Worm (Caenorhabditis elegans): ENCODE measurements around the gene rer-1.

The rer-1 gene

ce11 chrII:8820126-8820972, 9.2 kb downstream of the rer-1 start:
- TF ChIP-seq tbx-37 (GFP tag; conservative IDR thresholded peaks at IDR 0.05) (no peak), ets-7 (tag; optimal IDR thresholded peaks at IDR 0.05) (no peak), tbx-11 (GFP tag; IDR thresholded peaks at IDR 0.05) (no peak), B0310.2 (tag; optimal IDR thresholded peaks at IDR 0.05) (no peak), sea-1 (GFP tag; conservative IDR thresholded peaks at IDR 0.05) (no peak), ceh-36 (tag; optimal IDR thresholded peaks at IDR 0.05) (no peak), ceh-13 (GFP tag; optimal IDR thresholded peaks at IDR 0.05) (no peak)

DNA sequence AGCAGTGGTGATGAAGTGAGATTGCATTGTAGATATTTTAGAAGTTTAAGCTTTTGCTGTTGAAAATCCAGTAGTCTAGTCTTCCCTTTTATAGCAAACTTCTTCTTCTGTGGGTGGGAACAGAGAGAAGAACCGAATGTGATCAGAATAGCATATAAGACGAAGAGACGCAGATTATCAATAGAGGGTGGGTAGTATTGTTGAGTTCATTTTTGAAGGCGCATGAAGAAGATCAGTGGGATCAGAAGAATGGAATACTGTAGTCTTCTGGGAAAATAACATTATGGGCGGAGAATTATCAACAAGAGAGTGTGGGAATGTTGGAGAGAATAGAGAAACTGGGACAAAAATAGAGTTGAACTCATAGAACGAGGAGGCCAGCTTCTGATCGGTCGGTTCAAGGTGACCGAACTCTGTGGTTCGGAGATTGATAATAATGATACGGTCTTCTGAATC, 10.0 kb downstream of the rer-1 start, which contains the start of gene F46C5.1:
F46C5.1 (minus strand) TSS at position 51 of the 456 bp plus-strand sequence.
- TF ChIP-seq ets-7 (tag; optimal IDR thresholded peaks at IDR 0.05): no peak
- TF ChIP-seq B0310.2 (tag; optimal IDR thresholded peaks at IDR 0.05): no peak
- no peak for TF ChIP-seq ceh-36 (tag; optimal IDR thresholded peaks at IDR 0.05)
- TF ChIP-seq tbx-37 (GFP tag; conservative IDR thresholded peaks at IDR 0.05): no peak
- TF ChIP-seq hnd-1 (tag; optimal IDR thresholded peaks at IDR 0.05): no peak
- no peak for TF ChIP-seq scrt-1 (GFP tag; IDR thresholded peaks at IDR 0.05)
- no peak for TF ChIP-seq hmbx-1 (tag; optimal IDR thresholded peaks at IDR 0.05)
- TF ChIP-seq aly-1 (tag; optimal IDR thresholded peaks at IDR 0.05): no peak
- TF ChIP-seq sea-1 (GFP tag; conservative IDR thresholded peaks at IDR 0.05): no peak

DNA sequence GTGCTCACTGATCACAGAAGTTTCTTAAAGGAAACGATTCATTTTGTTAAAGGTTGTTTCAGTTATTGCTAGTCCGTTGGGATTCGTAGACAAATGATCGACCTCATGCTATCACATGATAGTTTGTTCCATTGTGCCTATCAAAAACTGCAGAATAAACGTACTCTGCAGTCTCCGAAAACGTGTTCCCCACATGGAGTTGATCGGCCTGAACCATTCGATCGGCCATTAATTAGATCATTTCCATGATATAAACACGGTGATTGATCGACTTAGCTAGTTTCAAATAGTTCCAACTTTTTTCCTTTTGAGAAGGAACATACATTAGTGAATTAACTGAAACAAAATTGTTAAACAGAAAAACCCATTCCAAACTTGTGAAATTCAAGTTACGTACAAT, 11.5 kb downstream of the rer-1 start:
- TF ChIP-seq flt-1 (GFP tag; IDR thresholded peaks at IDR 0.05) (no peak), ceh-36 (tag; optimal IDR thresholded peaks at IDR 0.05) (no peak), B0310.2 (tag; optimal IDR thresholded peaks at IDR 0.05) (no peak), F13C5.2 (tag; optimal IDR thresholded peaks at IDR 0.05) (no peak), tra-4 (tag; optimal IDR thresholded peaks at IDR 0.05) (no peak)

DNA sequence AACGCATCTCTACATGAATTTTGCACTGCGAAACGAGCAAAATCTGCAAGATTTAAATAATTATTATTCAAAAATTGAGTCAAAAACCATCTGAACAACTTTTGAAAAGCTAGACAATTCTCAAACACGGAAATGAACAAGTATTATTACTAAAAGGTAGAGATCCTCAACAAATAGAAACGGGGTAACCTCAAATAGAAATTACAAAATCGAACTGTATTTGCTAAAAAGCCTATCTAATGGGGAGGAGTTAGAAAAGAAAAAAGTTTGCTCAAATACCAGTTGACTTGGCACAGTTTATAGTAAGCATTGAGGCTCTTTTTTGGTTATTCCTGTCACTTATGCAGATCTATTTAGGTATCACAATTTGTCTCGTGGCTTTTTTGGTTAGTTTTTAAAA, 14.6 kb downstream of the rer-1 start, which contains the start of gene nas-25:
nas-25 (plus strand) TSS at position 301 of the 400 bp plus-strand sequence.
- TF ChIP-seq sea-1 (GFP tag; conservative IDR thresholded peaks at IDR 0.05) (no peak), pes-1 (GFP tag; IDR thresholded peaks at IDR 0.05) (no peak), hmbx-1 (tag; optimal IDR thresholded peaks at IDR 0.05) (no peak), ceh-36 (tag; optimal IDR thresholded peaks at IDR 0.05) (no peak), ceh-13 (GFP tag; optimal IDR thresholded peaks at IDR 0.05) (no peak), tra-4 (tag; optimal IDR thresholded peaks at IDR 0.05) (no peak), tbx-37 (GFP tag; conservative IDR thresholded peaks at IDR 0.05) (no peak), scrt-1 (GFP tag; IDR thresholded peaks at IDR 0.05) (no peak), ets-7 (tag; optimal IDR thresholded peaks at IDR 0.05) (no peak), hmg-4 (GFP tag; optimal IDR thresholded peaks at IDR 0.05) (no peak)

- TF ChIP-seq scrt-1 (GFP tag; IDR thresholded peaks at IDR 0.05) (no peak), tra-4 (tag; optimal IDR thresholded peaks at IDR 0.05) (no peak), ceh-36 (tag; optimal IDR thresholded peaks at IDR 0.05) (no peak), hmbx-1 (tag; optimal IDR thresholded peaks at IDR 0.05) (no peak), aly-1 (tag; optimal IDR thresholded peaks at IDR 0.05) (no peak), hnd-1 (tag; optimal IDR thresholded peaks at IDR 0.05) (no peak), sea-1 (GFP tag; conservative IDR thresholded peaks at IDR 0.05) (no peak), tbx-37 (GFP tag; conservative IDR thresholded peaks at IDR 0.05) (no peak), tbx-11 (GFP tag; IDR thresholded peaks at IDR 0.05) (no peak), F13C5.2 (tag; optimal IDR thresholded peaks at IDR 0.05) (no peak), ama-1 (optimal IDR thresholded peaks at IDR 0.05) (no peak)
Measured at ce11 chrII:8829189-8829588, 18.0 kb downstream of the rer-1 start, which contains the start of gene F46C5.2. Gene F46C5.2, minus strand, starts transcription at chrII:8829289.

- TF ChIP-seq pes-1 (GFP tag; IDR thresholded peaks at IDR 0.05): no peak
- no peak for TF ChIP-seq hnd-1 (tag; optimal IDR thresholded peaks at IDR 0.05)
- no peak for TF ChIP-seq hmg-4 (GFP tag; optimal IDR thresholded peaks at IDR 0.05)
- no peak for TF ChIP-seq scrt-1 (GFP tag; IDR thresholded peaks at IDR 0.05)
- no peak for TF ChIP-seq F13C5.2 (tag; optimal IDR thresholded peaks at IDR 0.05)
- TF ChIP-seq sea-1 (GFP tag; conservative IDR thresholded peaks at IDR 0.05): no peak
- no peak for TF ChIP-seq B0310.2 (tag; optimal IDR thresholded peaks at IDR 0.05)
- no peak for TF ChIP-seq ets-7 (tag; optimal IDR thresholded peaks at IDR 0.05)
- no peak for TF ChIP-seq flt-1 (GFP tag; IDR thresholded peaks at IDR 0.05)
- no peak for TF ChIP-seq ama-1 (optimal IDR thresholded peaks at IDR 0.05)
- TF ChIP-seq tra-4 (tag; optimal IDR thresholded peaks at IDR 0.05): no peak
- no peak for TF ChIP-seq tbx-11 (GFP tag; IDR thresholded peaks at IDR 0.05)
- no peak for TF ChIP-seq tbx-37 (GFP tag; conservative IDR thresholded peaks at IDR 0.05)
- no peak for TF ChIP-seq ceh-13 (GFP tag; optimal IDR thresholded peaks at IDR 0.05)
- no peak for TF ChIP-seq hmbx-1 (tag; optimal IDR thresholded peaks at IDR 0.05)
Measured at ce11 chrII:8830917-8831316, 19.7 kb downstream of the rer-1 start.

ce11 chrII:8832941-8833340, 21.8 kb downstream of the rer-1 start:
- TF ChIP-seq ets-7 (tag; optimal IDR thresholded peaks at IDR 0.05) (no peak), tbx-11 (GFP tag; IDR thresholded peaks at IDR 0.05) (no peak), F13C5.2 (tag; optimal IDR thresholded peaks at IDR 0.05) (no peak), ceh-13 (GFP tag; optimal IDR thresholded peaks at IDR 0.05) (no peak), ceh-36 (tag; optimal IDR thresholded peaks at IDR 0.05) (no peak), ama-1 (optimal IDR thresholded peaks at IDR 0.05) (no peak), tra-4 (tag; optimal IDR thresholded peaks at IDR 0.05) (no peak), tbx-37 (GFP tag; conservative IDR thresholded peaks at IDR 0.05) (no peak), B0310.2 (tag; optimal IDR thresholded peaks at IDR 0.05) (no peak), hmbx-1 (tag; optimal IDR thresholded peaks at IDR 0.05) (no peak), aly-1 (tag; optimal IDR thresholded peaks at IDR 0.05) (no peak), scrt-1 (GFP tag; IDR thresholded peaks at IDR 0.05) (no peak), pes-1 (GFP tag; IDR thresholded peaks at IDR 0.05) (no peak), hmg-4 (GFP tag; optimal IDR thresholded peaks at IDR 0.05) (no peak), flt-1 (GFP tag; IDR thresholded peaks at IDR 0.05) (no peak)

Measured in whole organism, early embryonic.